Fruit fly (Drosophila melanogaster) whole organism, wandering third instar larva: ENCODE results near the gene RluA-2.
A peak's percentile ranks its signal among the peaks of the same experiment; 100 is the strongest.

ENCODE experiments used
- Jra ChIP-seq: sonication (Bioruptor generic); optimal IDR thresholded peaks from 2 replicates; lab custom pipeline; 2016; ENCODE audit warnings: missing biosample characterization, missing genetic modification characterization
- Myc ChIP-seq: fragments of >200 bp; optimal IDR thresholded peaks from 2 replicates; lab custom pipeline; 2017

- TF ChIP-seq Myc (no peak), Jra (peak; percentile 5)
These were observed 50.2 kb downstream of the RluA-2 start, which contains the start of gene Lip4 for dm6 chr2L:10526953-10527584.
